Worm (Caenorhabditis elegans) whole organism, late embryonic: Measurements from ENCODE around the gene fat-7.
A peak's percentile ranks its signal among the peaks of the same experiment; 100 is the strongest.

Source experiments
- C38D4.7 ChIP-seq: fragments of 200-800 bp; sonication (Bioruptor generic); optimal IDR thresholded peaks from 2 replicates; lab custom pipeline; 2018; ENCODE audit warnings: mild to moderate bottlenecking, missing genetic modification characterization, moderate library complexity, missing compliant biosample characterization
- F13H6.1 ChIP-seq: sonication (generic microtip); optimal IDR thresholded peaks from 2 replicates; lab custom pipeline; 2016; ENCODE audit warnings: missing genetic modification characterization, missing compliant biosample characterization
- ahr-1 ChIP-seq: sonication (generic microtip); optimal IDR thresholded peaks from 2 replicates; lab custom pipeline; 2016; ENCODE audit warnings: missing genetic modification characterization, missing compliant biosample characterization
- ama-1 ChIP-seq: fragments of 150-350 bp; optimal IDR thresholded peaks from 2 replicates; lab custom pipeline; 2014
- ceh-18 ChIP-seq: sonication (generic microtip); optimal IDR thresholded peaks from 2 replicates; lab custom pipeline; 2016; ENCODE audit warnings: missing genetic modification characterization, missing compliant biosample characterization
- ceh-19 ChIP-seq: fragments of 200-800 bp; sonication (Bioruptor generic); optimal IDR thresholded peaks from 2 replicates; lab custom pipeline; 2018; ENCODE audit warnings: mild to moderate bottlenecking, missing genetic modification characterization, missing compliant biosample characterization
- ceh-2 ChIP-seq: sonication (generic microtip); optimal IDR thresholded peaks from 2 replicates; lab custom pipeline; 2016; ENCODE audit warnings: missing genotype, missing genetic modification characterization, missing compliant biosample characterization
- ceh-22 ChIP-seq: sonication (generic microtip); optimal IDR thresholded peaks from 2 replicates; lab custom pipeline; 2017; ENCODE audit warnings: missing biosample characterization, missing genetic modification characterization
- ceh-31 ChIP-seq: sonication (generic microtip); optimal IDR thresholded peaks from 2 replicates; lab custom pipeline; 2016; ENCODE audit warnings: missing genetic modification characterization, missing compliant biosample characterization
- ceh-45 ChIP-seq: fragments of 200-800 bp; sonication (Bioruptor generic); IDR thresholded peaks from 2 replicates; pipeline ENCODE4 v1.3.6; 2022; ENCODE audit warnings: missing genetic modification reagents, missing genetic modification characterization, missing compliant biosample characterization
- ceh-48 ChIP-seq: sonication (generic microtip); optimal IDR thresholded peaks from 2 replicates; lab custom pipeline; 2016; ENCODE audit warnings: missing genetic modification characterization, inconsistent platforms, missing compliant biosample characterization
- ceh-9 ChIP-seq: sonication (generic microtip); optimal IDR thresholded peaks from 2 replicates; lab custom pipeline; 2016; ENCODE audit warnings: mild to moderate bottlenecking, missing genetic modification characterization, inconsistent platforms, missing compliant biosample characterization
- che-1 ChIP-seq: sonication (generic microtip); optimal IDR thresholded peaks from 2 replicates; lab custom pipeline; 2016; ENCODE audit warnings: mild to moderate bottlenecking, missing genetic modification characterization, missing compliant biosample characterization
- elt-4 ChIP-seq: sonication (generic microtip); optimal IDR thresholded peaks from 2 replicates; lab custom pipeline; 2016; ENCODE audit warnings: missing genetic modification characterization, missing compliant biosample characterization
- eyg-1 ChIP-seq: sonication (generic microtip); optimal IDR thresholded peaks from 2 replicates; lab custom pipeline; 2016; ENCODE audit warnings: missing genotype, missing genetic modification characterization, missing compliant biosample characterization
- fkh-10 ChIP-seq: fragments of 150-350 bp; optimal IDR thresholded peaks from 2 replicates; lab custom pipeline; 2014; ENCODE audit warnings: missing biosample characterization, missing genetic modification reagents, missing genetic modification characterization
- fkh-6 ChIP-seq: sonication (generic microtip); optimal IDR thresholded peaks from 2 replicates; lab custom pipeline; 2016; ENCODE audit warnings: missing genetic modification characterization, missing compliant biosample characterization
- hlh-15 ChIP-seq: sonication (generic microtip); optimal IDR thresholded peaks from 2 replicates; lab custom pipeline; 2016; ENCODE audit warnings: missing genetic modification characterization, missing compliant biosample characterization
- hlh-30 ChIP-seq: sonication (generic microtip); optimal IDR thresholded peaks from 2 replicates; lab custom pipeline; 2017; ENCODE audit warnings: antibody characterized with exemption, missing genetic modification characterization, missing compliant biosample characterization; ENCODE audit not compliant: insufficient read depth
- hlh-8 ChIP-seq: sonication (generic microtip); optimal IDR thresholded peaks from 2 replicates; lab custom pipeline; 2016; ENCODE audit warnings: missing genotype, missing genetic modification characterization, missing compliant biosample characterization
- lim-6 ChIP-seq: sonication (generic microtip); optimal IDR thresholded peaks from 2 replicates; lab custom pipeline; 2016; ENCODE audit warnings: missing genetic modification characterization, missing compliant biosample characterization
- mec-3 ChIP-seq: sonication (generic microtip); optimal IDR thresholded peaks from 2 replicates; lab custom pipeline; 2016; ENCODE audit warnings: borderline replicate concordance, missing genetic modification characterization, missing compliant biosample characterization
- npax-4 ChIP-seq: sonication (generic microtip); optimal IDR thresholded peaks from 2 replicates; lab custom pipeline; 2016; ENCODE audit warnings: missing genetic modification characterization, missing compliant biosample characterization
- odd-2 ChIP-seq: sonication (generic microtip); optimal IDR thresholded peaks from 2 replicates; lab custom pipeline; 2017; ENCODE audit warnings: antibody characterized with exemption, mild to moderate bottlenecking, missing genetic modification characterization, missing compliant biosample characterization
- pax-1 ChIP-seq: fragments of 150-350 bp; optimal IDR thresholded peaks from 2 replicates; lab custom pipeline; 2014; ENCODE audit warnings: missing biosample characterization, missing genetic modification characterization
- pha-4 ChIP-seq: fragments of 150-350 bp; optimal IDR thresholded peaks from 2 replicates; lab custom pipeline; 2018; ENCODE audit warnings: missing biosample characterization, missing genetic modification reagents, missing genetic modification characterization
- ref-2 ChIP-seq: sonication (generic microtip); optimal IDR thresholded peaks from 2 replicates; lab custom pipeline; 2016; ENCODE audit warnings: missing genetic modification characterization, missing compliant biosample characterization
- rnt-1 ChIP-seq: sonication (generic microtip); optimal IDR thresholded peaks from 2 replicates; lab custom pipeline; 2016; ENCODE audit warnings: missing genetic modification characterization, missing compliant biosample characterization
- tbx-2 ChIP-seq: sonication (generic microtip); optimal IDR thresholded peaks from 2 replicates; lab custom pipeline; 2016; ENCODE audit warnings: missing genetic modification characterization, missing compliant biosample characterization
- ttx-3 ChIP-seq: sonication (generic microtip); optimal IDR thresholded peaks from 2 replicates; lab custom pipeline; 2016; ENCODE audit warnings: missing genetic modification reagents, missing genetic modification characterization, missing compliant biosample characterization
- unc-42 ChIP-seq: sonication (generic microtip); optimal IDR thresholded peaks from 2 replicates; lab custom pipeline; 2016; ENCODE audit warnings: missing genotype, missing genetic modification characterization, missing compliant biosample characterization
- unc-55 ChIP-seq: sonication (generic microtip); optimal IDR thresholded peaks from 2 replicates; lab custom pipeline; 2017; ENCODE audit warnings: missing biosample characterization, missing genetic modification reagents, missing genetic modification characterization
- unc-86 ChIP-seq: sonication (generic microtip); optimal IDR thresholded peaks from 2 replicates; lab custom pipeline; 2016; ENCODE audit warnings: missing genetic modification characterization, missing compliant biosample characterization
- zip-5 ChIP-seq: sonication (generic microtip); optimal IDR thresholded peaks from 2 replicates; lab custom pipeline; 2016; ENCODE audit warnings: missing genetic modification characterization, missing compliant biosample characterization

fat-7 gene

DNA sequence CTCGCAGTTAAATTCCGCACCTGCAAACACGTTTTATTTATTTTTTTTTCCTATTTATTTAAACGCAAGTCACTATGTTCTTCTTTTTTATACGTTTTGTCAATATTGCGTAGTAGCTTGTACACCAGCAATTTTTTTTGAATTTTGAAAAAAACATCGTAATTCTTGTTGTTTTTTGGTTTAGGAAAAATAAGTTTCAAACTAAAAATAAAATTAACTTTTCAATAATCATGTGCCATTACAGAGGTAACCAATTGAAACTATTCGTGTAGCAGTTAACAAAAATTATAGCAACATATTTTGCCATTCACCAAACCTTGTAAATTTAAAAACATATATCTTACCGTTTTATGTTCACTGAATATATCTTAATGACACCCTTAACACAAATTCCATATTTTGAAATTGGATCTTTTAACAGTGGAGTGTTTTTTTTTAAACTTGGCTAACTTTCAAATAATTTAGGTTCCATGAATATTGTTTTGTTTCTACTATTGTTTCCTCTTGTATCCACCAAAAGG is 29.7 kb downstream of the fat-7 start, which contains the start of gene lmd-5:
Gene lmd-5, plus strand, starts transcription at position 471 of the 521 bp plus-strand sequence.
- no peak for TF ChIP-seq fkh-6 (tag; lab: Kevin White, UChicago)
- TF ChIP-seq hlh-15 (tag; lab: Kevin White, UChicago): no peak
- TF ChIP-seq rnt-1: no peak
- no peak for TF ChIP-seq ceh-2
- no peak for TF ChIP-seq che-1 (tag; lab: Kevin White, UChicago)
- no peak for TF ChIP-seq unc-55 (GFP tag; lab: Kevin White, UChicago)
- TF ChIP-seq ttx-3 (tag; lab: Kevin White, UChicago): no peak
- no peak for TF ChIP-seq fkh-10 (GFP tag; lab: Kevin White, UChicago)
- TF ChIP-seq tbx-2 (tag; lab: Kevin White, UChicago): no peak
- TF ChIP-seq unc-42 (tag; lab: Kevin White, UChicago): no peak

DNA sequence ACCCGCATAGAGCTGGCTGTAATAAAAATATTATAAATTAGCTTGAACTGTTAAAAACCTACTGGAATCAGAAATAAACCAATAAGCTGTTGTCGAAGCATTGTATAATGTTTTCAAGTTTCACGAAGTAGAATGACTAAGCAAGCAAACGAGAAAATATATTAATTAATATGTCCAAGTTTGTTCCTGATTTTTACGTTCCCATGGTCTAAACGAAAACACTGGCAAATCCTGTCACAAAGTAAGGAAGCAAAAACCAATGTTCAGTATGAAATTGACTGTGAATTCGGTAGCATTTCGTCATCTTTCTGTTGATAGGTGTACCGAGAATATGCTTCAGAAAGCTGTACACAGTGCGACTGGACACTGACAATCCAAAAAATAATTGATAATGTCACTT is 32.8 kb downstream of the fat-7 start, which contains the start of gene srx-34:
Gene srx-34, minus strand, starts transcription at position 101 of the 400 bp plus-strand sequence.
- TF ChIP-seq odd-2: no peak
- no peak for TF ChIP-seq ceh-19
- TF ChIP-seq tbx-2 (tag; lab: Kevin White, UChicago): no peak
- TF ChIP-seq unc-86: no peak

DNA sequence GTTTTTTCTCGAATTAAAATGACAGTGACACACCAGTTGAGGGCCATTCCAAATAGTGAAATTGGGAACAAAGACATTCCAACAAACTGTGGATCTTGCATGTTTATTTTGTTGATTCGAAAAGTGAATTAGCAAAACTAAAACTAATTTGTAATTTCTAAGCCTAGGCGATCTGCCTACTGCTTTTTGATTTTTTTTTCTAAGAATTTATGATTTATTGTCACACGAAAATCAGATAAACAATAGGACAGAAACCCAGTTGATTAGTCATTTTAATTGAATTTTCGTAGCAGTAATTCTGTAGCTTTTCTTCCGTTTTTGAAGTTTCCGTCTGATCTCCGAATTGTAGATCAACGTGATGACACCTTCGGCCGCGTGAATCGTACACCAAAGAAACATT is 34.1 kb downstream of the fat-7 start, which contains the start of gene srx-33:
Gene srx-33, minus strand, starts transcription at position 101 of the 400 bp plus-strand sequence.
- TF ChIP-seq ceh-31 (tag; lab: Kevin White, UChicago) (no peak), fkh-6 (tag; lab: Kevin White, UChicago) (no peak), mec-3 (tag; lab: Kevin White, UChicago) (no peak), ceh-22 (no peak), zip-5 (tag; lab: Kevin White, UChicago) (no peak), ref-2 (no peak), pax-1 (tag; lab: Kevin White, UChicago) (no peak), ttx-3 (tag; lab: Kevin White, UChicago) (no peak), lim-6 (tag; lab: Kevin White, UChicago) (no peak), hlh-30 (tag; lab: Kevin White, UChicago) (no peak), ahr-1 (no peak), pha-4 (tag; lab: Kevin White, UChicago) (no peak), ceh-9 (no peak), ama-1 (lab: Kevin White, UChicago) (no peak), unc-42 (tag; lab: Kevin White, UChicago) (no peak), hlh-8 (no peak), F13H6.1 (no peak)

DNA sequence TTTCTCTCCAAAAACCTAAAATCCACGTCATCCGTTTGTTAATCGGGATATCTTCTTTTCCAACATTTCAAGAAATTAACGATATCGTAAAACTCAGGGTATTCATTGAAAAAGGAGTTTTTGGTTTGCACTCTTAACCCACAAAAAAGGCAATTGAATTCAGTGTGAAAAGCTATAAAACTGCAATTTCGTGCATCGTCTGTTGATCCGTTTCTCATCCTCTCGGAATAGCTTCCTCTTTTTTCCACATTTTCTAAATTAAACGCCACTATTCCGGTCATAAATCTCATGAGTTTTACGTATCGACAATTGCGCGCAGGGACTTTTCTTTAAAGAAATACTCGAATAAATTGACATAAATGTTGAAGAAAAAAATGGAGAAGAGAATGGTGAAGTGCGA is 40.7 kb downstream of the fat-7 start:
- TF ChIP-seq ceh-18 (tag; lab: Kevin White, UChicago) (no peak), hlh-8 (no peak), C38D4.7 (GFP tag; lab: Kevin White, UChicago) (no peak), npax-4 (tag; lab: Kevin White, UChicago) (no peak), ama-1 (lab: Kevin White, UChicago) (no peak), ceh-19 (no peak), ceh-22 (no peak), ceh-48 (no peak), ahr-1 (no peak)
- TF ChIP-seq, all 69 proteins: peak for 0

DNA sequence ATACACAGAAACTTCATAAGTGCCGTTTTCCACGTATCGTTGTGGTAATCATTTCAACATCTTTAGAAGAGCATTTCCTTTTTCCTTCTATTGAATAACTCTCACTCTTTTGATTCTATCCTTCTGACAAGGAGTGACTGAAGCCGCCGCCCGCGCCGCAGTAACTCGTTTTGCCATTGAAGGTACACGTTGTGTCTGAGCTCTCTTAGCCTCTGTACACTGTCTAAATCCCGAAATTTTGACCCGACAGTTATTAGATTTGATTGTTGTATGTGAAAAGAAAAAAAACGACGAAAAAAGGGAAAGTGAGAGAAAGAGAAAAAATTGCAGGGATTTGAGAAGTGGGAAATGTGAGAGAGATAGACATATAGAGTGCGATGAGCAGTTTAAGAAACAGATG is 41.7 kb downstream of the fat-7 start:
- no peak for TF ChIP-seq eyg-1
- TF ChIP-seq C38D4.7 (GFP tag; lab: Kevin White, UChicago): no peak
- peak; percentile 10 for TF ChIP-seq fkh-10 (GFP tag; lab: Kevin White, UChicago)
- TF ChIP-seq rnt-1: no peak
- TF ChIP-seq elt-4 (tag; lab: Kevin White, UChicago): no peak
- no peak for TF ChIP-seq lim-6 (tag; lab: Kevin White, UChicago)
- TF ChIP-seq unc-42 (tag; lab: Kevin White, UChicago): peak; percentile 96

DNA sequence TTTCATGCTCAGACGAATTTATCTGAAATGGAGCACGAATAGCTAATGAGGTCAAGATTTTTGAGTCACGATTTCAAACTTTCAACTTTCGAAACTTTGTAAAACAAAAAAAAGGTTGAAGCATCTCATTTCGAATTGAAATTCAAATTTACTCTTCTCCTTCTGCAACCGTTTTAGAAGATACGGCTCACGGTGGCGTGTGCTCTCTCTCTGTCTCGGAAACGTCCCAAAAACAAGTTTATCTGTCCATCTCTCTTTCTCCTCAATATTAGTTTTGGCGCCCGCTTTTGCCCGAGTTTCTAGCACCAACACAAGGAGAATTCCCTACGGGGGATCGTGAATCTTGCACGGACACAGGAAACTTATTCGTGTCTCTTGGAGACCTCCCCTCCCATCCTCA is 42.6 kb downstream of the fat-7 start:
- TF ChIP-seq ceh-45 (no peak), ref-2 (no peak), unc-42 (tag; lab: Kevin White, UChicago) (peak; percentile 71), ceh-19 (no peak)
- TF ChIP-seq, all 69 proteins: peak for 1
